Worm (Caenorhabditis elegans) whole organism, L2 larva: ENCODE measurements around the gene unc-30.
A peak's percentile ranks its signal among the peaks of the same experiment; 100 is the strongest.

Source experiments
- C34F6.9 ChIP-seq: fragments of 150-350 bp; optimal IDR thresholded peaks from 2 replicates; lab custom pipeline; 2014; ENCODE audit warnings: missing biosample characterization, missing genetic modification characterization
- F13H6.1 ChIP-seq: sonication (generic microtip); optimal IDR thresholded peaks from 2 replicates; lab custom pipeline; 2016; ENCODE audit warnings: missing genetic modification characterization, missing compliant biosample characterization
- R02D3.7 ChIP-seq: fragments of 150-350 bp; optimal IDR thresholded peaks from 2 replicates; lab custom pipeline; 2014; ENCODE audit warnings: missing biosample characterization, missing genetic modification characterization
- ZK546.5 ChIP-seq: sonication (generic microtip); optimal IDR thresholded peaks from 2 replicates; lab custom pipeline; 2017; ENCODE audit warnings: missing biosample characterization, missing genetic modification characterization
- alr-1 ChIP-seq: fragments of 150-350 bp; optimal IDR thresholded peaks from 2 replicates; lab custom pipeline; 2014; ENCODE audit warnings: missing biosample characterization, missing genetic modification characterization
- aly-2 ChIP-seq: fragments of 150-350 bp; optimal IDR thresholded peaks from 2 replicates; lab custom pipeline; 2014; ENCODE audit warnings: missing biosample characterization, missing genetic modification characterization
- ama-1 ChIP-seq: fragments of 150-350 bp; optimal IDR thresholded peaks from 2 replicates; lab custom pipeline; 2018; ENCODE audit warnings: inconsistent platforms
- blmp-1 ChIP-seq: sonication (generic microtip); optimal IDR thresholded peaks from 2 replicates; lab custom pipeline; 2017; ENCODE audit warnings: missing genetic modification characterization, mild to moderate bottlenecking, missing compliant biosample characterization, antibody characterized with exemption, moderate library complexity; ENCODE audit not compliant: insufficient read depth
- ceh-16 ChIP-seq: fragments of 150-350 bp; optimal IDR thresholded peaks from 2 replicates; lab custom pipeline; 2014; ENCODE audit warnings: missing biosample characterization, missing genetic modification characterization
- ceh-82 ChIP-seq: fragments of 150-350 bp; optimal IDR thresholded peaks from 2 replicates; lab custom pipeline; 2014; ENCODE audit warnings: missing biosample characterization, missing genetic modification characterization
- crh-2 ChIP-seq: sonication (generic microtip); optimal IDR thresholded peaks from 2 replicates; lab custom pipeline; 2017; ENCODE audit warnings: missing biosample characterization, missing genetic modification characterization
- dmd-4 ChIP-seq: sonication (generic microtip); optimal IDR thresholded peaks from 2 replicates; lab custom pipeline; 2017; ENCODE audit warnings: missing biosample characterization, missing genetic modification characterization
- elt-1 ChIP-seq: fragments of 150-350 bp; optimal IDR thresholded peaks from 2 replicates; lab custom pipeline; 2014; ENCODE audit warnings: missing biosample characterization, missing genetic modification characterization
- elt-3 ChIP-seq: sonication (generic microtip); optimal IDR thresholded peaks from 2 replicates; lab custom pipeline; 2017; ENCODE audit warnings: missing biosample characterization, missing genetic modification characterization
- fos-1 ChIP-seq: fragments of 150-350 bp; optimal IDR thresholded peaks from 2 replicates; lab custom pipeline; 2014; ENCODE audit warnings: missing biosample characterization, missing genetic modification characterization
- gmeb-1 ChIP-seq: fragments of 150-350 bp; optimal IDR thresholded peaks from 2 replicates; lab custom pipeline; 2014; ENCODE audit warnings: missing biosample characterization, missing genetic modification characterization
- lin-11 ChIP-seq: fragments of 150-350 bp; sonication (generic microtip); optimal IDR thresholded peaks from 2 replicates; lab custom pipeline; 2014; ENCODE audit warnings: missing biosample characterization, missing genetic modification characterization, inconsistent platforms, mixed read lengths
- lin-13 ChIP-seq: fragments of 150-350 bp; optimal IDR thresholded peaks from 2 replicates; lab custom pipeline; 2014; ENCODE audit warnings: missing biosample characterization, missing genetic modification reagents, missing genetic modification characterization
- lin-39 ChIP-seq: fragments of 150-350 bp; optimal IDR thresholded peaks from 2 replicates; lab custom pipeline; 2014; ENCODE audit warnings: missing biosample characterization, missing genetic modification reagents, missing genetic modification characterization
- lsy-2 ChIP-seq, 2 experiments: fragments of 150-350 bp in 1 of 2; sonication (generic microtip) in 1 of 2; optimal IDR thresholded peaks; 2 replicates each; lab custom pipeline; 2014 to 2017; ENCODE audit warnings: missing biosample characterization in 2 of 2, missing genetic modification characterization in 2 of 2
- mab-5 ChIP-seq: fragments of 150-350 bp; optimal IDR thresholded peaks from 2 replicates; lab custom pipeline; 2014; ENCODE audit warnings: missing biosample characterization, missing genetic modification characterization
- mdl-1 ChIP-seq, 2 experiments: fragments of 150-350 bp in 1 of 2; sonication (generic microtip) in 1 of 2; optimal IDR thresholded peaks; 2 replicates each; lab custom pipeline; 2017; ENCODE audit warnings: missing biosample characterization in 2 of 2, missing genetic modification characterization in 2 of 2
- nhr-10 ChIP-seq: sonication (generic microtip); optimal IDR thresholded peaks from 2 replicates; lab custom pipeline; 2017; ENCODE audit warnings: missing biosample characterization, missing genetic modification characterization
- nhr-11 ChIP-seq: fragments of 150-350 bp; optimal IDR thresholded peaks from 2 replicates; lab custom pipeline; 2014; ENCODE audit warnings: missing biosample characterization, missing genetic modification characterization
- nhr-129 ChIP-seq: fragments of 150-350 bp; optimal IDR thresholded peaks from 2 replicates; lab custom pipeline; 2014; ENCODE audit warnings: missing biosample characterization, missing genetic modification characterization
- nhr-21 ChIP-seq: fragments of 150-350 bp; optimal IDR thresholded peaks from 2 replicates; lab custom pipeline; 2014; ENCODE audit warnings: missing biosample characterization, missing genetic modification characterization
- nhr-23 ChIP-seq: fragments of 150-350 bp; optimal IDR thresholded peaks from 2 replicates; lab custom pipeline; 2014; ENCODE audit warnings: missing biosample characterization, missing genetic modification reagents, missing genetic modification characterization
- nhr-237 ChIP-seq: fragments of 150-350 bp; optimal IDR thresholded peaks from 2 replicates; lab custom pipeline; 2014; ENCODE audit warnings: missing biosample characterization, missing genetic modification characterization
- nhr-25 ChIP-seq: fragments of 150-350 bp; sonication (generic microtip); optimal IDR thresholded peaks from 3 replicates; lab custom pipeline; 2014; ENCODE audit warnings: missing biosample characterization, missing genetic modification characterization
- nhr-6 ChIP-seq: fragments of 150-350 bp; optimal IDR thresholded peaks from 2 replicates; lab custom pipeline; 2014; ENCODE audit warnings: missing biosample characterization, missing genetic modification characterization
- nhr-77 ChIP-seq: fragments of 150-350 bp; optimal IDR thresholded peaks from 2 replicates; lab custom pipeline; 2014; ENCODE audit warnings: missing biosample characterization, missing genetic modification characterization
- peb-1 ChIP-seq: fragments of 150-350 bp; optimal IDR thresholded peaks from 2 replicates; lab custom pipeline; 2014; ENCODE audit warnings: missing biosample characterization, missing genetic modification characterization
- sem-4 ChIP-seq: fragments of 150-350 bp; optimal IDR thresholded peaks from 2 replicates; lab custom pipeline; 2014; ENCODE audit warnings: missing biosample characterization, missing genetic modification reagents, missing genetic modification characterization
- skn-1 ChIP-seq: sonication (generic microtip); optimal IDR thresholded peaks from 2 replicates; lab custom pipeline; 2017; ENCODE audit warnings: missing biosample characterization, missing genetic modification characterization
- sma-3 ChIP-seq: sonication (generic microtip); optimal IDR thresholded peaks from 2 replicates; lab custom pipeline; 2016; ENCODE audit warnings: missing genetic modification reagents, missing genetic modification characterization, missing compliant biosample characterization
- sma-9 ChIP-seq, 2 experiments: fragments of 150-350 bp in 1 of 2; sonication (generic microtip) in 1 of 2; optimal IDR thresholded peaks; 2 replicates each; lab custom pipeline; 2014 to 2016; ENCODE audit warnings: missing genetic modification characterization in 2 of 2, mild to moderate bottlenecking in 1 of 2, missing biosample characterization in 1 of 2, missing compliant biosample characterization in 1 of 2, missing genetic modification reagents in 1 of 2, moderate library complexity in 1 of 2
- unc-39 ChIP-seq: fragments of 150-350 bp; optimal IDR thresholded peaks from 2 replicates; lab custom pipeline; 2014; ENCODE audit warnings: missing biosample characterization, missing genetic modification characterization
- unc-55 ChIP-seq: fragments of 150-350 bp; sonication (generic microtip); optimal IDR thresholded peaks from 3 replicates; lab custom pipeline; 2014; ENCODE audit warnings: missing biosample characterization, missing genetic modification reagents, missing genetic modification characterization
- unc-62 ChIP-seq: fragments of 150-350 bp; optimal IDR thresholded peaks from 2 replicates; lab custom pipeline; 2014; ENCODE audit warnings: missing biosample characterization, missing genetic modification reagents, missing genetic modification characterization
- zag-1 ChIP-seq: fragments of 150-350 bp; optimal IDR thresholded peaks from 2 replicates; lab custom pipeline; 2014; ENCODE audit warnings: missing biosample characterization, missing genetic modification characterization
- ztf-4 ChIP-seq: fragments of 150-350 bp; optimal IDR thresholded peaks from 2 replicates; lab custom pipeline; 2014; ENCODE audit warnings: missing biosample characterization, missing genetic modification characterization

The unc-30 gene

DNA sequence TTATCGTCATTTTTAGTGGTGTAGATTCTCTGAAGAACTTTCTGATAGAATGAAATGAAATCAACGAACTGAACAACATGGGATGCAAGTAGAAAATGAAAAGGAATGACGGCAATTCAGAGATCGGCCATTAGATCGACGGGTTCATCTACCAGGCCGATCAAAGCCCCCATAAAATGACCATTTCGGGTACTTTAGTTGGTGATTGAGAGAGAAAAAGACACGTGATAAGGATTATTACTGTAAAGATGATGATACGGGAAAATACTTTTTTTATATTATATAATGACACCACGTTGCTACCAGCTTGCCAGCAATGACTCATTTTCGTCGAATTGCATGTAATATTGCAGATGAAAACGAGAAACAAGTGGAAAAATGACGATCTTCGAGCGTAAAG, 9.0 kb upstream of the unc-30 start, which contains the start of gene best-1:
Gene best-1, minus strand, starts transcription at position 29 of the 400 bp plus-strand sequence.
- TF ChIP-seq ZK546.5 (tag; lab: Kevin White, UChicago) (no peak), elt-1 (tag; lab: Kevin White, UChicago) (no peak), blmp-1 (tag; lab: Kevin White, UChicago) (peak; percentile 26), zag-1 (tag; lab: Kevin White, UChicago) (no peak), ceh-16 (tag; lab: Kevin White, UChicago) (no peak), lin-39 (tag; lab: Kevin White, UChicago) (no peak), nhr-21 (tag; lab: Kevin White, UChicago) (peak; percentile 74), nhr-129 (tag; lab: Kevin White, UChicago) (peak; percentile 5), nhr-237 (tag; lab: Kevin White, UChicago) (no peak), unc-55 (GFP tag; lab: Kevin White, UChicago) (no peak), unc-62 (no peak), lsy-2 (tag; optimal IDR thresholded peaks at IDR 0.05; lab: Kevin White, UChicago) (no peak), mab-5 (no peak), lin-11 (no peak), skn-1 (tag; lab: Kevin White, UChicago) (no peak), nhr-25 (no peak), aly-2 (tag; lab: Kevin White, UChicago) (no peak), mdl-1 (tag; optimal IDR thresholded peaks at IDR 0.05; lab: Kevin White, UChicago) (no peak), nhr-10 (tag; lab: Kevin White, UChicago) (no peak), nhr-11 (tag; lab: Kevin White, UChicago) (no peak), lin-13 (GFP tag; lab: Kevin White, UChicago) (no peak), nhr-6 (no peak), elt-3 (tag; lab: Kevin White, UChicago) (no peak), ztf-4 (tag; lab: Kevin White, UChicago) (no peak), nhr-23 (tag; lab: Kevin White, UChicago) (no peak), R02D3.7 (no peak), nhr-77 (tag; lab: Kevin White, UChicago) (no peak), dmd-4 (tag; lab: Kevin White, UChicago) (no peak), gmeb-1 (tag; lab: Kevin White, UChicago) (no peak), crh-2 (tag; lab: Kevin White, UChicago) (peak; percentile 26), sma-9 (GFP tag; optimal IDR thresholded peaks at IDR 0.05; lab: Kevin White, UChicago) (peak; percentile 82), sma-9 (tag; optimal IDR thresholded peaks at IDR 0.05; lab: Kevin White, UChicago) (no peak), sma-3 (GFP tag; lab: Kevin White, UChicago) (peak; percentile 56), C34F6.9 (tag; lab: Kevin White, UChicago) (no peak)

- TF ChIP-seq peb-1 (tag; lab: Kevin White, UChicago) (no peak), nhr-129 (tag; lab: Kevin White, UChicago) (peak; percentile 55), nhr-21 (tag; lab: Kevin White, UChicago) (peak; percentile 57), ama-1 (no peak), alr-1 (no peak), F13H6.1 (tag; lab: Kevin White, UChicago) (no peak), sem-4 (no peak), crh-2 (tag; lab: Kevin White, UChicago) (no peak), nhr-25 (peak; percentile 11), fos-1 (peak; percentile 11)
- TF ChIP-seq, all 48 proteins: peak for 4
Observed at ce11 chrIV:13110876-13111275, 7.9 kb upstream of the unc-30 start.

DNA sequence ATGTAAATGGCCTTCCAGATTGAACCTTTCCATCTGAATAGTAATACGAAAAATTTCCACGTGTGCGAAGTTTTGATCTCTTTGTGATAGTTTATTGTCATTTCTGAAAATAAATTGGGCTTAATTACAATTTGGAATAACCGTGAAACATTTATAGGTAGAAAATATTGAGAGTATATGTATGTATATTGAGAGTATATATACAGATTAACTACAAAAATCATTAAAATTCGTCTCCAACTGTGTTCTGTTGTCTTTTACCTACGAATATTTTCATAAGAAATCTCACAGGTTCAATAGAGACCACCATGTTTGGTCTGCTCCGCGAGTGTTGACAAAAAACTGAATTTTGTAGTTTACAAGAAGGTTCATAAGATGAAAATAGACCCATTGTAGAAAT, 5.8 kb upstream of the unc-30 start, which contains the start of gene best-2:
Gene best-2, minus strand, starts transcription at position 101 of the 400 bp plus-strand sequence.
- no peak for TF ChIP-seq sma-9 (GFP tag; optimal IDR thresholded peaks at IDR 0.05; lab: Kevin White, UChicago)
- no peak for TF ChIP-seq sma-9 (tag; optimal IDR thresholded peaks at IDR 0.05; lab: Kevin White, UChicago)
- TF ChIP-seq nhr-11 (tag; lab: Kevin White, UChicago) = no peak
- TF ChIP-seq nhr-25 = no peak
- TF ChIP-seq unc-39 (tag; lab: Kevin White, UChicago) = no peak
- TF ChIP-seq ceh-82 (tag; lab: Kevin White, UChicago) = no peak
- TF ChIP-seq, all 48 proteins: peak for 0
